Fruit fly (Drosophila melanogaster) whole organism, embryonic: Measurements from ENCODE around the gene Smox.

ENCODE experiments used
- Antp ChIP-seq: fragments of 200-800 bp; sonication (Bioruptor generic); optimal IDR thresholded peaks from 3 replicates; lab custom pipeline; 2016; ENCODE audit warnings: missing biosample characterization, missing genetic modification characterization
- Atf-2 ChIP-seq: fragments of 200-800 bp; sonication (Bioruptor generic); optimal IDR thresholded peaks from 2 replicates; lab custom pipeline; 2016; ENCODE audit warnings: missing biosample characterization, missing genetic modification characterization
- Bgb ChIP-seq: fragments of 200-800 bp; sonication (Bioruptor generic); IDR thresholded peaks from 2 replicates; pipeline ENCODE4 v1.3.6; 2022; ENCODE audit warnings: missing biosample characterization, missing genetic modification characterization; ENCODE audit not compliant: partially characterized antibody
- CG10147 ChIP-seq: fragments of 200-800 bp; sonication (Bioruptor generic); optimal IDR thresholded peaks from 2 replicates; lab custom pipeline; 2019; ENCODE audit warnings: missing biosample characterization, mild to moderate bottlenecking, missing genetic modification characterization, moderate library complexity
- CG1024 ChIP-seq: fragments of 200-800 bp; sonication (Bioruptor generic); IDR thresholded peaks from 2 replicates; pipeline ENCODE4 v1.3.6; 2022; ENCODE audit warnings: missing biosample characterization, missing genetic modification characterization
- CG11560 ChIP-seq: fragments of 200-800 bp; sonication (Bioruptor generic); IDR thresholded peaks from 3 replicates; pipeline ENCODE4 v1.3.6; 2022; ENCODE audit warnings: missing biosample characterization, missing genetic modification characterization
- CG12659 ChIP-seq: fragments of 200-800 bp; sonication (Bioruptor generic); optimal IDR thresholded peaks from 3 replicates; lab custom pipeline; 2017; ENCODE audit warnings: mild to moderate bottlenecking, missing biosample characterization, missing genetic modification reagents, missing genetic modification characterization
- CG13123 ChIP-seq: fragments of 200-800 bp; sonication (Bioruptor generic); optimal IDR thresholded peaks from 2 replicates; lab custom pipeline; 2016; ENCODE audit warnings: missing biosample characterization, missing genetic modification characterization
- CG17912 ChIP-seq: fragments of 200-800 bp; sonication (Bioruptor generic); optimal IDR thresholded peaks from 2 replicates; lab custom pipeline; 2018; ENCODE audit warnings: missing biosample characterization, mild to moderate bottlenecking, missing genetic modification characterization
- CG34422 ChIP-seq: fragments of 200-800 bp; sonication (Bioruptor generic); IDR thresholded peaks from 3 replicates; pipeline ENCODE4 v1.3.6; 2022; ENCODE audit warnings: missing biosample characterization, missing genetic modification characterization
- CG4820 ChIP-seq: fragments of 200-800 bp; sonication (Bioruptor generic); optimal IDR thresholded peaks from 3 replicates; lab custom pipeline; 2016; ENCODE audit warnings: missing biosample characterization, missing genetic modification characterization
- CG6175 ChIP-seq: fragments of 200-800 bp; sonication (Bioruptor generic); IDR thresholded peaks from 3 replicates; pipeline ENCODE4 v1.3.6; 2022; ENCODE audit warnings: missing biosample characterization, missing genetic modification characterization
- CG6683 ChIP-seq: fragments of 200-800 bp; sonication (Bioruptor generic); optimal IDR thresholded peaks from 2 replicates; lab custom pipeline; 2017; ENCODE audit warnings: missing biosample characterization, mild to moderate bottlenecking, missing genetic modification characterization, missing genetic modification reagents
- CG8765 ChIP-seq: fragments of 200-800 bp; sonication (Bioruptor generic); IDR thresholded peaks from 2 replicates; pipeline ENCODE4 v1.3.6; 2022; ENCODE audit warnings: missing biosample characterization, missing genetic modification characterization
- CG9876 ChIP-seq: fragments of 200-800 bp; sonication (Bioruptor generic); optimal IDR thresholded peaks from 2 replicates; lab custom pipeline; 2016; ENCODE audit warnings: missing biosample characterization, missing genetic modification characterization
- Dek ChIP-seq: fragments of 200-800 bp; sonication (Bioruptor generic); optimal IDR thresholded peaks from 3 replicates; lab custom pipeline; 2019; ENCODE audit warnings: missing biosample characterization, mild to moderate bottlenecking, missing genetic modification characterization, moderate library complexity
- Doc2 ChIP-seq: fragments of 200-800 bp; sonication (Bioruptor generic); IDR thresholded peaks from 2 replicates; pipeline ENCODE4 v1.3.6; 2022; ENCODE audit warnings: missing biosample characterization, missing genetic modification characterization
- Doc3 ChIP-seq: fragments of 200-800 bp; sonication (Bioruptor generic); IDR thresholded peaks from 3 replicates; pipeline ENCODE4 v1.3.6; 2022; ENCODE audit warnings: missing biosample characterization, missing genetic modification characterization; ENCODE audit not compliant: partially characterized antibody
- Dref ChIP-seq: fragments of 200-800 bp; sonication (Bioruptor generic); IDR thresholded peaks from 2 replicates; pipeline ENCODE4 v1.3.6; 2022; ENCODE audit warnings: missing biosample characterization, missing genetic modification characterization
- HLH54F ChIP-seq: fragments of 200-800 bp; sonication (Bioruptor generic); optimal IDR thresholded peaks from 3 replicates; lab custom pipeline; 2016; ENCODE audit warnings: missing biosample characterization, missing genetic modification characterization
- HLHmδ ChIP-seq: fragments of 200-800 bp; sonication (Bioruptor generic); optimal IDR thresholded peaks from 2 replicates; lab custom pipeline; 2018; ENCODE audit warnings: missing biosample characterization, mild to moderate bottlenecking, missing genetic modification characterization, moderate library complexity
- Lim3 ChIP-seq: fragments of 200-800 bp; sonication (Bioruptor generic); IDR thresholded peaks from 2 replicates; pipeline ENCODE4 v1.3.6; 2022; ENCODE audit warnings: missing biosample characterization, missing genetic modification characterization
- Myb ChIP-seq: fragments of 200-800 bp; sonication (Bioruptor generic); optimal IDR thresholded peaks from 2 replicates; lab custom pipeline; 2016; ENCODE audit warnings: missing biosample characterization, missing genetic modification characterization
- Opbp ChIP-seq: fragments of 200-800 bp; sonication (Bioruptor generic); IDR thresholded peaks from 3 replicates; pipeline ENCODE4 v1.3.6; 2022; ENCODE audit warnings: missing biosample characterization, missing genetic modification characterization; ENCODE audit not compliant: partially characterized antibody
- Ravus ChIP-seq: fragments of 200-800 bp; sonication (Bioruptor generic); IDR thresholded peaks from 2 replicates; pipeline ENCODE4 v1.3.6; 2022; ENCODE audit warnings: missing biosample characterization, missing genetic modification characterization
- Rx ChIP-seq: fragments of 200-800 bp; sonication (Bioruptor generic); IDR thresholded peaks from 2 replicates; pipeline ENCODE4 v1.3.6; 2022; ENCODE audit warnings: missing biosample characterization, missing genetic modification characterization
- Spps ChIP-seq: fragments of 200-800 bp; sonication (Bioruptor generic); optimal IDR thresholded peaks from 2 replicates; lab custom pipeline; 2018; ENCODE audit warnings: missing biosample characterization, mild to moderate bottlenecking, missing genetic modification characterization
- Sry-δ ChIP-seq: fragments of 200-800 bp; sonication (Bioruptor generic); optimal IDR thresholded peaks from 2 replicates; lab custom pipeline; 2016; ENCODE audit warnings: missing biosample characterization, missing genetic modification characterization
- Trl ChIP-seq, 3 experiments: fragments of >200 bp in 2 of 3; fragments of 200-800 bp in 1 of 3; sonication (Bioruptor generic) in 1 of 3; optimal IDR thresholded peaks; 2 replicates in 1 of 3; 3 replicates in 2 of 3; lab custom pipeline; 2016 to 2017; ENCODE audit warnings: missing biosample characterization in 1 of 3, missing genetic modification characterization in 1 of 3
- chif ChIP-seq, 2 experiments: fragments of 200-800 bp; sonication (Bioruptor generic); optimal IDR thresholded peaks; 3 replicates each; lab custom pipeline; 2016; ENCODE audit warnings: missing biosample characterization in 2 of 2, missing genetic modification characterization in 2 of 2
- chinmo ChIP-seq: fragments of 200-800 bp; sonication (Bioruptor generic); IDR thresholded peaks from 4 replicates; pipeline ENCODE4 v1.3.6; 2022; ENCODE audit warnings: missing biosample characterization, missing genetic modification characterization; ENCODE audit not compliant: partially characterized antibody
- dmrt11E ChIP-seq: fragments of 200-800 bp; sonication (Bioruptor generic); optimal IDR thresholded peaks from 3 replicates; lab custom pipeline; 2018; ENCODE audit warnings: missing biosample characterization, mild to moderate bottlenecking, missing genetic modification characterization, moderate library complexity
- fd102C ChIP-seq: fragments of 200-800 bp; sonication (Bioruptor generic); optimal IDR thresholded peaks from 2 replicates; lab custom pipeline; 2018; ENCODE audit warnings: missing biosample characterization, mild to moderate bottlenecking, missing genetic modification characterization, moderate library complexity
- fd3F ChIP-seq: fragments of 200-800 bp; sonication (Bioruptor generic); optimal IDR thresholded peaks from 2 replicates; lab custom pipeline; 2018; ENCODE audit warnings: missing biosample characterization, mild to moderate bottlenecking, missing genetic modification characterization, moderate library complexity
- fu2 ChIP-seq: fragments of 200-800 bp; sonication (Bioruptor generic); optimal IDR thresholded peaks from 2 replicates; lab custom pipeline; 2016; ENCODE audit warnings: missing biosample characterization, missing genetic modification characterization
- lab ChIP-seq: fragments of 200-800 bp; sonication (Bioruptor generic); optimal IDR thresholded peaks from 3 replicates; lab custom pipeline; 2017; ENCODE audit warnings: missing biosample characterization, missing genetic modification characterization, mild to moderate bottlenecking, moderate library complexity, missing genetic modification reagents
- nom ChIP-seq: fragments of 200-800 bp; sonication (Bioruptor generic); optimal IDR thresholded peaks from 2 replicates; lab custom pipeline; 2017; ENCODE audit warnings: missing biosample characterization, missing genetic modification characterization, mild to moderate bottlenecking, moderate library complexity, missing genetic modification reagents
- org-1 ChIP-seq: fragments of 200-800 bp; sonication (Bioruptor generic); optimal IDR thresholded peaks from 2 replicates; lab custom pipeline; 2017; ENCODE audit warnings: missing biosample characterization, missing genetic modification characterization
- pan ChIP-seq, 4 experiments: fragments of >200 bp in 3 of 4; fragments of 200-800 bp in 1 of 4; sonication (Bioruptor generic) in 1 of 4; optimal IDR thresholded peaks in 3 of 4; IDR thresholded peaks in 1 of 4; 2 replicates each; pipeline versions ENCODE4 v1.3.6 to Lab custom; 2017 to 2022; ENCODE audit warnings: missing biosample characterization in 2 of 4, missing genetic modification characterization in 2 of 4, mixed read lengths in 1 of 4
- pb ChIP-seq: fragments of 200-800 bp; sonication (Bioruptor generic); optimal IDR thresholded peaks from 3 replicates; lab custom pipeline; 2016; ENCODE audit warnings: missing biosample characterization, missing genetic modification characterization
- pzg ChIP-seq: fragments of 200-800 bp; sonication (Bioruptor generic); optimal IDR thresholded peaks from 3 replicates; lab custom pipeline; 2018; ENCODE audit warnings: missing biosample characterization, mild to moderate bottlenecking, missing genetic modification characterization, moderate library complexity
- ranshi ChIP-seq: fragments of 200-800 bp; sonication (Bioruptor generic); IDR thresholded peaks from 2 replicates; pipeline ENCODE4 v1.3.6; 2022; ENCODE audit warnings: missing biosample characterization, missing genetic modification characterization
- row ChIP-seq: fragments of 200-800 bp; sonication (Bioruptor generic); IDR thresholded peaks from 3 replicates; pipeline ENCODE4 v1.3.6; 2022; ENCODE audit warnings: missing biosample characterization, missing genetic modification characterization
- salm ChIP-seq: fragments of 200-800 bp; sonication (Bioruptor generic); optimal IDR thresholded peaks from 2 replicates; lab custom pipeline; 2018; ENCODE audit warnings: missing biosample characterization, mild to moderate bottlenecking, missing genetic modification characterization
- ssp ChIP-seq: fragments of 200-800 bp; sonication (Bioruptor generic); IDR thresholded peaks from 2 replicates; pipeline ENCODE4 v1.3.6; 2022; ENCODE audit warnings: missing biosample characterization, missing genetic modification characterization
- stc ChIP-seq: fragments of 200-800 bp; sonication (Bioruptor generic); IDR thresholded peaks from 2 replicates; pipeline ENCODE4 v1.3.6; 2022; ENCODE audit warnings: missing biosample characterization, missing genetic modification characterization
- vvl ChIP-seq: fragments of 200-800 bp; sonication (Bioruptor generic); IDR thresholded peaks from 2 replicates; pipeline ENCODE4 v1.3.6; 2022; ENCODE audit warnings: missing biosample characterization, missing genetic modification characterization
- wek ChIP-seq: fragments of 200-800 bp; sonication (Bioruptor generic); optimal IDR thresholded peaks from 3 replicates; lab custom pipeline; 2018; ENCODE audit warnings: missing biosample characterization, mild to moderate bottlenecking, missing genetic modification characterization, moderate library complexity
- yki ChIP-seq: fragments of >200 bp; optimal IDR thresholded peaks from 3 replicates; lab custom pipeline; 2018
- zfh1 ChIP-seq: fragments of 200-800 bp; sonication (Bioruptor generic); IDR thresholded peaks from 3 replicates; pipeline ENCODE4 v1.3.6; 2022; ENCODE audit warnings: missing biosample characterization, missing genetic modification characterization

Gene Smox

dm6 chrX:8143537-8143936 lies 1.5 kb upstream of the Smox start, which contains the start of gene CG17982 (continued):
- peak; percentile 44; the same call in 1 of the 2 replicates for TF ChIP-seq CG8765 (GFP tag; lab: Robert Waterston, UW)
- no peak for TF ChIP-seq chinmo (GFP tag; lab: Robert Waterston, UW)
- peak; percentile 63 for TF ChIP-seq Spps (tag; lab: Kevin White, UChicago)
- TF ChIP-seq nom (GFP tag; lab: Kevin White, UChicago) = peak; percentile 86
- peak; percentile 90 for TF ChIP-seq row
- peak; percentile 77 for TF ChIP-seq CG13123
- no peak for TF ChIP-seq yki
- peak; percentile 79 for TF ChIP-seq Dek
- peak; percentile 32 for TF ChIP-seq CG6683
- no peak for TF ChIP-seq Trl (optimal IDR thresholded peaks at IDR 0.05; lab: Kevin White, UChicago)
- TF ChIP-seq Trl (GFP tag; optimal IDR thresholded peaks at IDR 0.05; lab: Kevin White, UChicago) = peak; percentile 91
- peak; percentile 82 for TF ChIP-seq ranshi (GFP tag; lab: Robert Waterston, UW)
- TF ChIP-seq Opbp (GFP tag; lab: Robert Waterston, UW) = no peak
- TF ChIP-seq zfh1 (GFP tag; lab: Robert Waterston, UW) = peak; percentile 85
- peak; percentile 86 for TF ChIP-seq HLH54F (GFP tag; lab: Kevin White, UChicago)
- TF ChIP-seq Ravus = peak; percentile 47; the same call in 1 of the 2 replicates
- peak; percentile 74 for TF ChIP-seq stc (GFP tag; lab: Robert Waterston, UW)
- peak; percentile 48 for TF ChIP-seq Sry-δ
- no peak for TF ChIP-seq Bgb (GFP tag; lab: Robert Waterston, UW)
- 0 out of 2 replicates have a peak, but pooled peaks have one; percentile 27 for TF ChIP-seq CG1024 (GFP tag; lab: Robert Waterston, UW)
- no peak for TF ChIP-seq HLHmδ (GFP tag; lab: Kevin White, UChicago)
- peak; percentile 62 for TF ChIP-seq pb (GFP tag; lab: Kevin White, UChicago)
- peak; percentile 87 for TF ChIP-seq vvl (GFP tag; lab: Robert Waterston, UW)
- TF ChIP-seq Doc3 (GFP tag; lab: Robert Waterston, UW) = no peak
- peak; percentile 66 for TF ChIP-seq Myb
- TF ChIP-seq CG6175 = 0 out of 3 replicates have a peak, but pooled peaks have one; percentile 38
- peak; percentile 83 for TF ChIP-seq CG34422 (GFP tag; lab: Robert Waterston, UW)
- TF ChIP-seq CG9876 (GFP tag; lab: Kevin White, UChicago) = peak; percentile 62
- peak; percentile 80 for TF ChIP-seq Rx (GFP tag; lab: Robert Waterston, UW)
- peak; percentile 29 for TF ChIP-seq CG4820 (GFP tag; lab: Kevin White, UChicago)
- no peak for TF ChIP-seq Lim3 (GFP tag; lab: Robert Waterston, UW)
- TF ChIP-seq pan (optimal IDR thresholded peaks at IDR 0.05; lab: Kevin White, UChicago) = no peak
- peak in 1 of 2 experiments; percentile 86 for TF ChIP-seq pan (GFP tag; optimal IDR thresholded peaks at IDR 0.05 in 1 of 2, IDR thresholded peaks at IDR 0.05 in 1 of 2)
- TF ChIP-seq org-1 (GFP tag; lab: Kevin White, UChicago) = peak; percentile 68
- peak; percentile 72 for TF ChIP-seq Atf-2
- peak; percentile 37; the same call in 1 of the 3 replicates for TF ChIP-seq CG11560 (tag; lab: Robert Waterston, UW)
- TF ChIP-seq dmrt11E (tag; lab: Kevin White, UChicago) = peak; percentile 80
- peak; percentile 63 for TF ChIP-seq salm (tag; lab: Kevin White, UChicago)
- peak; percentile 76 for TF ChIP-seq CG10147
- TF ChIP-seq CG17912 (GFP tag; lab: Kevin White, UChicago) = peak; percentile 83
- peak; percentile 68 to 81 for TF ChIP-seq chif (GFP tag; optimal IDR thresholded peaks at IDR 0.05; lab: Kevin White, UChicago)
- peak; percentile 20; the same call in 1 of the 2 replicates for TF ChIP-seq ssp (GFP tag; lab: Robert Waterston, UW)
- no peak for TF ChIP-seq Doc2 (GFP tag; lab: Robert Waterston, UW)
- TF ChIP-seq lab (GFP tag; lab: Kevin White, UChicago) = peak; percentile 89
- peak; percentile 87 for TF ChIP-seq CG12659 (GFP tag; lab: Kevin White, UChicago)
- TF ChIP-seq pzg (GFP tag; lab: Kevin White, UChicago) = peak; percentile 47
- TF ChIP-seq fd102C (GFP tag; lab: Kevin White, UChicago) = no peak
- peak; percentile 84 for TF ChIP-seq Antp
- TF ChIP-seq fu2 = peak; percentile 85
- TF ChIP-seq fd3F (GFP tag; lab: Kevin White, UChicago) = peak; percentile 80
- TF ChIP-seq Dref (GFP tag; lab: Robert Waterston, UW) = no peak; the same call in 1 of the 2 replicates
- peak; percentile 35 for TF ChIP-seq wek (GFP tag; lab: Kevin White, UChicago)
